Fruit fly (Drosophila melanogaster) whole organism, wandering third instar larva: Measurements from ENCODE around the gene CG11893.

Source experiments
- CrebA ChIP-seq: fragments of 200-800 bp; sonication (Bioruptor generic); optimal IDR thresholded peaks from 2 replicates; lab custom pipeline; 2016; ENCODE audit warnings: missing biosample characterization, mild to moderate bottlenecking, missing genetic modification characterization, borderline replicate concordance
- Myc ChIP-seq: fragments of >200 bp; optimal IDR thresholded peaks from 2 replicates; lab custom pipeline; 2017
- Rel ChIP-seq, 2 experiments: fragments of 200-800 bp; sonication (Bioruptor generic) in 1 of 2; optimal IDR thresholded peaks; 2 replicates in 1 of 2; 3 replicates in 1 of 2; lab custom pipeline; 2016 to 2019; ENCODE audit warnings: mild to moderate bottlenecking in 2 of 2, missing biosample characterization in 2 of 2, missing genetic modification characterization in 2 of 2, moderate library complexity in 1 of 2
- dl ChIP-seq, 2 experiments: fragments of 175-275, 200-275 bp in 1 of 2; fragments of 200-275 bp in 1 of 2; sonication (Bioruptor generic); optimal IDR thresholded peaks; lab custom pipeline; 2018; ENCODE audit warnings: mild to moderate bottlenecking in 2 of 2, missing biosample characterization in 2 of 2, missing genetic modification characterization in 2 of 2, moderate library complexity in 2 of 2; ENCODE audit not compliant: partially characterized antibody in 2 of 2, insufficient read depth in 1 of 2
- fru ChIP-seq: fragments of 200-800 bp; sonication (Bioruptor generic); optimal IDR thresholded peaks from 3 replicates; lab custom pipeline; 2016; ENCODE audit warnings: missing biosample characterization, mild to moderate bottlenecking, missing genetic modification characterization
- h ChIP-seq: fragments of 200-800 bp; sonication (Bioruptor generic); optimal IDR thresholded peaks from 3 replicates; lab custom pipeline; 2016; ENCODE audit warnings: missing biosample characterization, mild to moderate bottlenecking, missing genetic modification characterization
- psq ChIP-seq: fragments of 200-800 bp; sonication (Bioruptor generic); optimal IDR thresholded peaks from 3 replicates; lab custom pipeline; 2017; ENCODE audit warnings: missing biosample characterization, mild to moderate bottlenecking, missing genetic modification characterization, moderate library complexity

DNA sequence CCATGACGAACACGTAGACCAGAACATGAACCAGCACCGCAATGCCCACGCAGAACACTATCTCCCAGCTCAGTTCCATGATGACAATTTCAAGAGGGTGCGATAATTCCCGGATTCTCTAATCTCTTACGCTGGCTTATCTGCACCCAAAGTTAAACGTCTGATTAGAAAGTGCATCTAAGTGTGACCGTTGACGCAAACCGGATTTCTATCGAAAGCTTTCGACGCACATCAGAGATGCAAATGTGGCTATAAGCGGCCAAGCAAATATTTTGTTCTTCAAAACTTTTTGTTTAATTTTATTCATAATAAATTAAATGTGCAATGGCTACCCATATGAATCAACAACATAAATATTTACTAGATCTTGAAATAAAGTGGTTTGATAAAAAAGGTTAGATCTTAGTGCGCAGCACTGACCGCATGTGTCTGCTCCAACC lies 27.3 kb upstream of the CG11893 start, which contains the start of the genes Kdsr and CG11858:
- TF ChIP-seq Rel (GFP tag; optimal IDR thresholded peaks at IDR 0.05; lab: Kevin White, UChicago) (no peak), Rel (tag; optimal IDR thresholded peaks at IDR 0.05; lab: Kevin White, UChicago) (peak; percentile 53), CrebA (GFP tag; lab: Kevin White, UChicago) (no peak), Myc (lab: Kevin White, UChicago) (peak; percentile 99), fru (GFP tag; lab: Kevin White, UChicago) (peak; percentile 75), h (peak; percentile 83), dl (GFP tag; optimal IDR thresholded peaks at IDR 0.05; lab: Kevin White, UChicago; ENCODE audit: insufficient read depth in 1 of 2, partially characterized antibody in 2 of 2) (no peak), psq (peak; percentile 52)
